Worm (Caenorhabditis elegans) whole organism, early embryonic: ENCODE data around the gene wrt-8.
"Not testable (repeated sequence)": the region's sequence is repeated elsewhere in the genome, so short reads cannot be mapped to it uniquely, and the experiment has no call there.

ENCODE experiments used
- B0310.2 ChIP-seq: sonication (generic microtip); optimal IDR thresholded peaks from 2 replicates; lab custom pipeline; 2016; ENCODE audit warnings: mild to moderate bottlenecking, missing genetic modification characterization, missing compliant biosample characterization
- F13C5.2 ChIP-seq: sonication (generic microtip); optimal IDR thresholded peaks from 2 replicates; lab custom pipeline; 2017; ENCODE audit warnings: mild to moderate bottlenecking, missing genetic modification characterization, inconsistent platforms, missing compliant biosample characterization
- aly-1 ChIP-seq: sonication (generic microtip); optimal IDR thresholded peaks from 2 replicates; lab custom pipeline; 2016; ENCODE audit warnings: missing genetic modification characterization, missing compliant biosample characterization
- ama-1 ChIP-seq: fragments of 150-350 bp; optimal IDR thresholded peaks from 2 replicates; lab custom pipeline; 2014
- ceh-13 ChIP-seq: fragments of 200-800 bp; sonication (Bioruptor generic); optimal IDR thresholded peaks from 2 replicates; lab custom pipeline; 2018; ENCODE audit warnings: mild to moderate bottlenecking, missing genetic modification characterization, missing compliant biosample characterization
- ceh-36 ChIP-seq: sonication (generic microtip); optimal IDR thresholded peaks from 2 replicates; lab custom pipeline; 2016; ENCODE audit warnings: missing genetic modification characterization, inconsistent platforms, missing compliant biosample characterization
- ets-7 ChIP-seq: sonication (generic microtip); optimal IDR thresholded peaks from 2 replicates; lab custom pipeline; 2016; ENCODE audit warnings: missing genotype, missing genetic modification characterization, missing compliant biosample characterization
- flt-1 ChIP-seq: fragments of 200-800 bp; sonication (Bioruptor generic); IDR thresholded peaks from 2 replicates; pipeline ENCODE4 v1.3.6; 2022; ENCODE audit warnings: missing genetic modification characterization, missing compliant biosample characterization
- hmbx-1 ChIP-seq: sonication (generic microtip); optimal IDR thresholded peaks from 2 replicates; lab custom pipeline; 2016; ENCODE audit warnings: mild to moderate bottlenecking, missing genetic modification characterization, missing compliant biosample characterization
- hmg-4 ChIP-seq: fragments of 200-800 bp; sonication (Bioruptor generic); optimal IDR thresholded peaks from 2 replicates; lab custom pipeline; 2018; ENCODE audit warnings: mild to moderate bottlenecking, missing genetic modification characterization, missing compliant biosample characterization
- hnd-1 ChIP-seq: sonication (generic microtip); optimal IDR thresholded peaks from 2 replicates; lab custom pipeline; 2016; ENCODE audit warnings: missing genetic modification characterization, missing compliant biosample characterization
- pes-1 ChIP-seq: fragments of 200-800 bp; sonication (Bioruptor generic); IDR thresholded peaks from 2 replicates; pipeline ENCODE4 v1.3.6; 2022; ENCODE audit warnings: missing genetic modification reagents, missing genetic modification characterization, missing compliant biosample characterization
- scrt-1 ChIP-seq: fragments of 200-800 bp; sonication (Bioruptor generic); IDR thresholded peaks from 2 replicates; pipeline ENCODE4 v1.3.6; 2022; ENCODE audit warnings: missing genetic modification characterization, missing compliant biosample characterization
- sea-1 ChIP-seq: fragments of 200-800 bp; sonication (Bioruptor generic); conservative IDR thresholded peaks from 2 replicates; pipeline ENCODE4 v1.3.6; 2022; ENCODE audit warnings: missing genetic modification characterization, missing compliant biosample characterization
- tbx-11 ChIP-seq: fragments of 200-800 bp; sonication (Bioruptor generic); IDR thresholded peaks from 2 replicates; pipeline ENCODE4 v1.3.6; 2022; ENCODE audit warnings: missing genetic modification characterization, missing compliant biosample characterization
- tbx-37 ChIP-seq: fragments of 200-800 bp; sonication (Bioruptor generic); conservative IDR thresholded peaks from 2 replicates; pipeline ENCODE4 v1.3.6; 2022; ENCODE audit warnings: missing genetic modification reagents, missing genetic modification characterization, missing compliant biosample characterization
- tra-4 ChIP-seq: sonication (generic microtip); optimal IDR thresholded peaks from 2 replicates; lab custom pipeline; 2017; ENCODE audit warnings: missing genetic modification characterization, missing compliant biosample characterization

Gene wrt-8

DNA sequence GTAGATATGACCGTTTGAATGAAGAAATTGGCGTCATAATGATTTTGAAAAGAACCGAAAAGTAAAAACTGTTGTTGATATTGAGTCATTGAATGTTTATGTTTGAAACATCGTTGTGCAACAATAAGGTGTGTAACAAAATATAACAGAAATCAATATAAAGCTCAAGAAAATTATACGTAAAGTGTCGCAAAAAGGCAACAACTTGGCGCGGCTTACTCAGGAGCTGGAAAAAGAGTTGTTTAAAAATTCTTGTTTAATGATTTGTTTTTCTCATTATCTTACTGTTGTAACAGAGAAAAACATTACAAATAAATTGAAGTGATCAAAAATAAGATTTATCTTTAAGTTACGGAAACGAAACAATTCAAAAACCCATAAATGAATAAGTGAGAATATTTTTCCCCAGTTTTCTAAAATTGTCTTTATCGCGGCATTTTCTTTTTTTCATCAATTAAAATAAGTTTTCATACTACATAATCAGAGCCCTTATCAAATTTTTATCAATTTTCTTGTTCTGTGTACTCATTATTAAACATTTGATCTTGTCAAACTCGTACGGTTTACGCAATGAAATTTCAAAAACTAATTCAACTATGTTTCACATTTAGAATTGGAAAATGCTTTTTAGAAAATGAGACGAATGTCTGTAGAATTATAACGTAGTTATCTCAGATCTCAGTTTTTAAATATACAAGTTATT, 16.5 kb downstream of the wrt-8 start, which contains the start of gene ZK1037.6:
TSS of gene ZK1037.6 (minus strand) at position 51 of the 703 bp plus-strand sequence.
- TF ChIP-seq tbx-11 (no peak), flt-1 (no peak), aly-1 (no peak), ceh-36 (tag; lab: Kevin White, UChicago) (no peak), sea-1 (GFP tag; lab: Robert Waterston, UW) (no peak), B0310.2 (tag; lab: Kevin White, UChicago) (no peak), hmg-4 (GFP tag; lab: Kevin White, UChicago) (no peak), ama-1 (no peak)

DNA sequence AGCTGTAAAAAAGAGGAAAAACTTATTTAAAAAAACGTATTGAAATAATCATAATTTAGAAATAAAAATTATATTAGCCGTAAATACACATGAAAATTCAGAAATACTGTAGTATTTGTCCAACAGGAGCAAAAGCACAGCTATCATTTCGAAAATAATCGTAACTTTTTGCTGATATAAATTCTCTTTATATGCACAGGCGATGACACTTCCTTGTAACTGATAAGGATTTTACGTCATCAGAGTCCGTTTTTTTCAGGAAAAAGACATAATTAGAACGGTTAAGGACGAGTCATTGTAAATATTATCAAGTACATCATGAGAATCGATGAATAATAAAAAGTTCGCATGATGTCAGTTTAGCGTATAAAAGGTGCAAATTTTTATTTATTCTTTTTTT, 21.0 kb downstream of the wrt-8 start:
- TF ChIP-seq hnd-1 (tag; lab: Kevin White, UChicago) (no peak), F13C5.2 (tag; lab: Kevin White, UChicago) (no peak), tra-4 (tag; lab: Kevin White, UChicago) (no peak), hmbx-1 (no peak), B0310.2 (tag; lab: Kevin White, UChicago) (no peak), sea-1 (GFP tag; lab: Robert Waterston, UW) (no peak)

DNA sequence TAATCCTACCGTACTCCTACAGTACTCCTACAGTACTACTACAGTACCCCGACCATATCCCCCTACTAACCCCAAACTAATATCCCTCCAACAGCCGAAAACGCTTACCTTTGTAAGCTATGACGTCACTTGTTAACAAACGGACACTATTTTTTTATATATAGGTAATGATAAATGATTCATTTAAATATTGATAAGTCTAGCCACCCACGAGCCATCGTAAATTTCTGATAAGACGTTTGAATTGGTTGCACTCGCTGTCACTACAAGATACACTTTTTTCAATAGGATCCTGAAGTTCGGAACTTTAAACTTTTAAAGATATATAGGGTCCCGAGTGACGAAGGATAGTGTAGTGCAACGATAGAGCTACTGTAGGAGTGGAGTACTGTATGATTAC, 21.7 kb downstream of the wrt-8 start, which contains the start of gene nhr-247:
TSS of gene nhr-247 (plus strand) at position 330 of the 400 bp plus-strand sequence.
- TF ChIP-seq hnd-1 (tag; lab: Kevin White, UChicago); pes-1 (GFP tag; lab: Robert Waterston, UW); tra-4 (tag; lab: Kevin White, UChicago): not testable (repeated sequence)

DNA sequence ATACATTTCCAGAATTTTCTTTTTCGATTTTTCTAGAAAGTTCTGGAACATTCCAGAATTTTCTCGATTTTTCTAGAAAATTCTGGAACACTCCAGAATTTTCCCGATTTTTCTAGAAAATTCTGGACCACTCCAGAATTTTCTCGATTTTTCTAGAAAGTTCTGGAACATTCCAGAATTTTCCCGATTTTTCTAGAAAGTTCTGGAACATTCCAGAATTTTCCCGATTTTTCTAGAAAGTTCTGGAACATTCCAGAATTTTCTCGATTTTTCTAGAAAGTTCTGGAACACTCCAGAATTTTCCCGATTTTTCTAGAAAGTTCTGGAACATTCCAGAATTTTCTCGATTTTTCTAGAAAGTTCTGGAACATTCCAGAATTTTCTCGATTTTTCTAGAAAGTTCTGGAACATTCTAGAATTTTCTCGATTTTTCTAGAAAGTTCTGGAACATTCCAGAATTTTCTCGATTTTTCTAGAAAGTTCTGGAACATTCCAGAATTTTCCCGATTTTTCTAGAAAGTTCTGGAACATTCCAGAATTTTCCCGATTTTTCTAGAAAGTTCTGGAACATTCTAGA, 23.5 kb downstream of the wrt-8 start:
- TF ChIP-seq flt-1: peak; percentile 51; the same call in 1 of the 2 replicates
- TF ChIP-seq pes-1 (GFP tag; lab: Robert Waterston, UW): peak; percentile 64

DNA sequence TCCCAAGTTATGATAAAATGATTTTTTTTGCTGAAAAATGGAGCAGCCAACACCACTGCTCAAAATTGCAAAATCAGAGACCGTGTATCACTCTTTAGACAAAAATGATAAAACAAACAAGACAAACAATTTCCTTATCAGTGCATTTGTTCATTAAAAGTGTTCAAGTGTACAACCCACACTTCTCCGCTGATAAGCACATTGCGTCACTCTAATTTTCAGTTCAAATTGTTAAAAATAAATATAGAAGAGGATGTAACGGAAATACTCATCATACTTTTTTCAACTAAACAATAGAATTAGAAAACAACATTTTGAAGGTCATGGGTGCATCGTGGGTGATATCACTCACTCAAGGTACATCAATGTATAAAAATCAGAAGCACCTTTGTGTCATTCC, 25.7 kb downstream of the wrt-8 start, which contains the start of gene nhr-291:
TSS of gene nhr-291 (plus strand) at position 324 of the 400 bp plus-strand sequence.
- no peak for TF ChIP-seq sea-1 (GFP tag; lab: Robert Waterston, UW)
- TF ChIP-seq scrt-1 (GFP tag; lab: Robert Waterston, UW): no peak
- no peak for TF ChIP-seq pes-1 (GFP tag; lab: Robert Waterston, UW)
- no peak for TF ChIP-seq tbx-37 (GFP tag; lab: Robert Waterston, UW)
- TF ChIP-seq F13C5.2 (tag; lab: Kevin White, UChicago): no peak
- TF ChIP-seq ets-7: no peak
- no peak for TF ChIP-seq hmbx-1
- no peak for TF ChIP-seq tbx-11
- no peak for TF ChIP-seq hmg-4 (GFP tag; lab: Kevin White, UChicago)
- TF ChIP-seq ceh-36 (tag; lab: Kevin White, UChicago): no peak
- no peak for TF ChIP-seq ama-1
- TF ChIP-seq hnd-1 (tag; lab: Kevin White, UChicago): no peak

DNA sequence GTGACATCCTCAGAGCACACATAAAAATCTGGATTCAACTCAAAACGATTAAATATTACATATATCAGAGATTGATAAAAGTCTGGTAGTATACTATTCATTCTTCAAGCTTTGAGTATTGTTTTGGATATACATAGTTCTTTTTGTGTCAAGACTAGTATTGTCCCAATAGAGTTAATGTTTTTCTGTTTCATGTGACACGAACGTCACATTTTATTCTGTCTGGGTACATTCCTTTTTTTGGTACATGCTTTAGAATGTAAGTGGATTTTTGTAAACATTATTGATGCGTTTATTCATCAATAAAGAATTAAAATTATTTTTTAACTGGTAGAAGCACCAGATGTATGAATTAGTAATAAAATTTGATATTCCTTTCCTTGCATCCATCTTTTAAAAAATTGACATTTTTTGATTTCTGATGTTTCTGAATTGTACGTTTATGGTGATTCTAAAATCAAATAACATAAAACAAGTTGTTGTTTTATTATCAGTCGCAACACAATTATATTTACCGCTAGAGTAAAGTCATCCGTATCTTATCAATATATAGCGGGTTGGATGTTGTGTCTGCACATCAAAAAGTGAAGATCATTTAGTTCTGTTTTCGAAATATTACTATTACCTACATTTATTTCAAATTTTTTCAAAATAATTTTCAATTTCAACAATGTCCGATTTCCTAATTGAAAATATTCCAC, 28.4 kb downstream of the wrt-8 start, which contains the start of the genes srt-22 and nhr-246:
TSS of gene srt-22 (minus strand) at position 101 of the 701 bp plus-strand sequence.
TSS of gene nhr-246 (plus strand) at position 651 of the 701 bp plus-strand sequence.
- no peak for TF ChIP-seq B0310.2 (tag; lab: Kevin White, UChicago)
- TF ChIP-seq tra-4 (tag; lab: Kevin White, UChicago): no peak
- no peak for TF ChIP-seq tbx-37 (GFP tag; lab: Robert Waterston, UW)
- no peak for TF ChIP-seq hmg-4 (GFP tag; lab: Kevin White, UChicago)
- no peak for TF ChIP-seq aly-1
- no peak for TF ChIP-seq ets-7
- TF ChIP-seq ceh-13 (GFP tag; lab: Kevin White, UChicago): no peak

DNA sequence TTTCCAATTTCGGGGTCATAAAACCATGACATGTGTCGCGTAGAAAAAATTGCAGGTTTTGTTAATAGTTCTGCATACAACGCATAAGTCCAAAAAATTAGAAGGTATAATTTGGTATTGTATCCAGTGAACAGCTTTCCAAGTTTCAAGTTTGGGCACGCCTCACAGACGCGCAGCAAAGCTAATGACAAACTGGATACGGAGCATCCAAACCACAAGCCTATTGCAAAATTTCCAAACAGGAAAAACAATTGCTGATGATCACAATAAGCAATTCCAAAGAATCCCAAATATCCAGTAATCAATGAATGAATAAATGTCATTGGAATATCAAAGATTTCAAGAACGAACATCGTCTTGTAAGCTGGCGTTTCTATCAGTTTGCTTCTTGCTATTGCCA, 30.9 kb downstream of the wrt-8 start:
- TF ChIP-seq scrt-1 (GFP tag; lab: Robert Waterston, UW): no peak
- no peak for TF ChIP-seq ama-1
- TF ChIP-seq hmg-4 (GFP tag; lab: Kevin White, UChicago): no peak
- no peak for TF ChIP-seq hnd-1 (tag; lab: Kevin White, UChicago)
- TF ChIP-seq pes-1 (GFP tag; lab: Robert Waterston, UW): no peak
- TF ChIP-seq flt-1: no peak
- no peak for TF ChIP-seq F13C5.2 (tag; lab: Kevin White, UChicago)
- no peak for TF ChIP-seq tbx-11
- TF ChIP-seq tbx-37 (GFP tag; lab: Robert Waterston, UW): no peak
- no peak for TF ChIP-seq ets-7
- no peak for TF ChIP-seq aly-1
- no peak for TF ChIP-seq hmbx-1
- no peak for TF ChIP-seq B0310.2 (tag; lab: Kevin White, UChicago)
- no peak for TF ChIP-seq sea-1 (GFP tag; lab: Robert Waterston, UW)
- no peak for TF ChIP-seq ceh-13 (GFP tag; lab: Kevin White, UChicago)
- TF ChIP-seq ceh-36 (tag; lab: Kevin White, UChicago): no peak
- no peak for TF ChIP-seq tra-4 (tag; lab: Kevin White, UChicago)
